Worm (Caenorhabditis elegans): Measurements from ENCODE around the gene F46B3.23.

- TF ChIP-seq pros-1 (tag; optimal IDR thresholded peaks at IDR 0.05) (no peak), ama-1 (optimal IDR thresholded peaks at IDR 0.05) (no peak), dve-1 (tag; optimal IDR thresholded peaks at IDR 0.05) (no peak), tbx-2 (tag; optimal IDR thresholded peaks at IDR 0.05) (no peak), hlh-8 (tag; optimal IDR thresholded peaks at IDR 0.05) (no peak)
Measured at ce11 chrV:20609494-20609893, 3.0 kb upstream of the F46B3.23 start, which contains the start of gene grd-2.

All from whole organism, late embryonic.